Worm (Caenorhabditis elegans): ENCODE data around the gene F49C5.16.

ce11 chrII:12565851-12566250 is 18.2 kb downstream of the F49C5.16 start, which contains the start of gene F49C5.7:
- TF ChIP-seq nhr-12 (tag; optimal IDR thresholded peaks at IDR 0.05) = no peak
- no peak for TF ChIP-seq pha-4 (tag; optimal IDR thresholded peaks at IDR 0.05)
- no peak for TF ChIP-seq ztf-4 (tag; optimal IDR thresholded peaks at IDR 0.05)
- TF ChIP-seq nhr-43 (tag; optimal IDR thresholded peaks at IDR 0.05; ENCODE audit: poor library complexity, severe bottlenecking) = no peak
- no peak for TF ChIP-seq daf-12 (tag; optimal IDR thresholded peaks at IDR 0.05)
- TF ChIP-seq skn-1 (tag; optimal IDR thresholded peaks at IDR 0.05) = no peak
